Fruit fly (Drosophila melanogaster) whole organism, embryonic: ENCODE measurements around the gene CG33107.

Experiments used
- Atf3 ChIP-seq: fragments of 200-800 bp; sonication (Bioruptor generic); optimal IDR thresholded peaks from 3 replicates; lab custom pipeline; 2016; ENCODE audit warnings: missing biosample characterization, missing genetic modification characterization
- Awh ChIP-seq: fragments of 200-800 bp; sonication (Bioruptor generic); IDR thresholded peaks from 2 replicates; pipeline ENCODE4, ENCODE4 v1.3.6; 2022; ENCODE audit warnings: missing biosample characterization, missing genetic modification characterization
- Bgb ChIP-seq: fragments of 200-800 bp; sonication (Bioruptor generic); IDR thresholded peaks from 2 replicates; pipeline ENCODE4 v1.3.6; 2022; ENCODE audit warnings: missing biosample characterization, missing genetic modification characterization; ENCODE audit not compliant: partially characterized antibody
- Blimp-1 ChIP-seq: fragments of 200-800 bp; sonication (Bioruptor generic); optimal IDR thresholded peaks from 3 replicates; lab custom pipeline; 2018; ENCODE audit warnings: missing biosample characterization, missing genetic modification characterization, mild to moderate bottlenecking, moderate library complexity, missing genetic modification reagents
- CG11456 ChIP-seq: fragments of 200-800 bp; sonication (Bioruptor generic); IDR thresholded peaks from 3 replicates; pipeline ENCODE4 v1.3.6; 2022; ENCODE audit warnings: missing biosample characterization, missing genetic modification characterization
- CG11695 ChIP-seq: fragments of 200-800 bp; sonication (Bioruptor generic); IDR thresholded peaks from 3 replicates; pipeline ENCODE4 v1.3.6; 2022; ENCODE audit warnings: missing biosample characterization, missing genetic modification characterization
- CG13123 ChIP-seq: fragments of 200-800 bp; sonication (Bioruptor generic); optimal IDR thresholded peaks from 2 replicates; lab custom pipeline; 2016; ENCODE audit warnings: missing biosample characterization, missing genetic modification characterization
- CG1647 ChIP-seq: fragments of 200-800 bp; sonication (Bioruptor generic); optimal IDR thresholded peaks from 3 replicates; lab custom pipeline; 2016; ENCODE audit warnings: missing biosample characterization, missing genetic modification characterization
- CG2202 ChIP-seq: fragments of 200-800 bp; sonication (Bioruptor generic); optimal IDR thresholded peaks from 2 replicates; lab custom pipeline; 2018; ENCODE audit warnings: missing biosample characterization, mild to moderate bottlenecking, missing genetic modification characterization
- CG30403 ChIP-seq: fragments of 200-800 bp; sonication (Bioruptor generic); optimal IDR thresholded peaks from 3 replicates; lab custom pipeline; 2016; ENCODE audit warnings: missing biosample characterization, missing genetic modification characterization
- CG31224 ChIP-seq: fragments of 200-800 bp; sonication (Bioruptor generic); IDR thresholded peaks from 2 replicates; pipeline ENCODE4 v1.3.6; 2022; ENCODE audit warnings: missing biosample characterization, missing genetic modification characterization
- CG34376 ChIP-seq: fragments of 200-800 bp; sonication (Bioruptor generic); optimal IDR thresholded peaks from 2 replicates; lab custom pipeline; 2018; ENCODE audit warnings: missing biosample characterization, mild to moderate bottlenecking, missing genetic modification characterization
- CG4707 ChIP-seq: fragments of 200-800 bp; sonication (Bioruptor generic); optimal IDR thresholded peaks from 2 replicates; lab custom pipeline; 2018; ENCODE audit warnings: missing biosample characterization, mild to moderate bottlenecking, missing genetic modification characterization, moderate library complexity
- CG4854 ChIP-seq: fragments of 200-800 bp; sonication (Bioruptor generic); optimal IDR thresholded peaks from 2 replicates; lab custom pipeline; 2016; ENCODE audit warnings: missing biosample characterization, missing genetic modification characterization, inconsistent platforms
- CG7271 ChIP-seq: fragments of 200-800 bp; sonication (Bioruptor generic); optimal IDR thresholded peaks from 2 replicates; lab custom pipeline; 2018; ENCODE audit warnings: missing biosample characterization, mild to moderate bottlenecking, missing genetic modification characterization, moderate library complexity
- CG7357 ChIP-seq: fragments of 200-800 bp; sonication (Bioruptor generic); IDR thresholded peaks from 3 replicates; pipeline ENCODE4 v1.3.6; 2022; ENCODE audit warnings: missing biosample characterization, missing genetic modification characterization
- CG7928 ChIP-seq: fragments of 200-800 bp; sonication (Bioruptor generic); optimal IDR thresholded peaks from 2 replicates; lab custom pipeline; 2017; ENCODE audit warnings: missing biosample characterization, mild to moderate bottlenecking, missing genetic modification characterization
- CG7987 ChIP-seq: fragments of 200-800 bp; sonication (Bioruptor generic); optimal IDR thresholded peaks from 2 replicates; lab custom pipeline; 2018; ENCODE audit warnings: missing biosample characterization, mild to moderate bottlenecking, missing genetic modification characterization, moderate library complexity
- CG8089 ChIP-seq: fragments of 200-800 bp; sonication (Bioruptor generic); optimal IDR thresholded peaks from 3 replicates; lab custom pipeline; 2016; ENCODE audit warnings: missing biosample characterization, missing genetic modification characterization
- CG9437 ChIP-seq: fragments of 200-800 bp; sonication (Bioruptor generic); optimal IDR thresholded peaks from 2 replicates; lab custom pipeline; 2018; ENCODE audit warnings: missing biosample characterization, mild to moderate bottlenecking, missing genetic modification characterization
- CG9817 ChIP-seq: fragments of 200-800 bp; sonication (Bioruptor generic); optimal IDR thresholded peaks from 2 replicates; lab custom pipeline; 2018; ENCODE audit warnings: missing biosample characterization, mild to moderate bottlenecking, missing genetic modification characterization, moderate library complexity
- CoRest ChIP-seq: fragments of 200-800 bp; sonication (Bioruptor generic); optimal IDR thresholded peaks from 3 replicates; lab custom pipeline; 2018; ENCODE audit warnings: missing biosample characterization, mild to moderate bottlenecking, missing genetic modification characterization, moderate library complexity
- ERR ChIP-seq: fragments of 200-800 bp; sonication (Bioruptor generic); optimal IDR thresholded peaks from 2 replicates; lab custom pipeline; 2016; ENCODE audit warnings: missing biosample characterization, missing genetic modification characterization
- Elba2 ChIP-seq: fragments of 200-800 bp; sonication (Bioruptor generic); optimal IDR thresholded peaks from 3 replicates; lab custom pipeline; 2016; ENCODE audit warnings: missing biosample characterization, missing genetic modification characterization
- Ets97D ChIP-seq: fragments of 200-800 bp; sonication (Bioruptor generic); optimal IDR thresholded peaks from 3 replicates; lab custom pipeline; 2016; ENCODE audit warnings: missing biosample characterization, missing genetic modification characterization
- H15 ChIP-seq: fragments of 200-800 bp; sonication (Bioruptor generic); IDR thresholded peaks from 3 replicates; pipeline ENCODE4 v1.3.6; 2022; ENCODE audit warnings: missing biosample characterization, missing genetic modification characterization
- Hand ChIP-seq: fragments of 200-800 bp; sonication (Bioruptor generic); optimal IDR thresholded peaks from 2 replicates; lab custom pipeline; 2017; ENCODE audit warnings: mild to moderate bottlenecking, missing biosample characterization, missing genetic modification reagents, missing genetic modification characterization
- Hr3 ChIP-seq: fragments of 200-800 bp; sonication (Bioruptor generic); optimal IDR thresholded peaks from 3 replicates; lab custom pipeline; 2016; ENCODE audit warnings: missing biosample characterization, missing genetic modification characterization
- Hr78 ChIP-seq, 2 experiments: fragments of 200-800 bp in 1 of 2; fragments of >200 bp in 1 of 2; sonication (Bioruptor generic) in 1 of 2; optimal IDR thresholded peaks; 2 replicates each; lab custom pipeline; 2017 to 2019; ENCODE audit warnings: missing biosample characterization in 2 of 2, missing genetic modification characterization in 2 of 2, mild to moderate bottlenecking in 1 of 2, moderate library complexity in 1 of 2
- Myb ChIP-seq: fragments of 200-800 bp; sonication (Bioruptor generic); optimal IDR thresholded peaks from 2 replicates; lab custom pipeline; 2016; ENCODE audit warnings: missing biosample characterization, missing genetic modification characterization
- Optix ChIP-seq: fragments of 200-800 bp; sonication (Bioruptor generic); IDR thresholded peaks from 3 replicates; pipeline ENCODE4 v1.3.6; 2022; ENCODE audit warnings: missing biosample characterization, missing genetic modification characterization
- Tbp ChIP-seq: fragments of >200 bp; optimal IDR thresholded peaks from 2 replicates; lab custom pipeline; 2018; ENCODE audit warnings: missing biosample characterization, missing genetic modification characterization
- cad ChIP-seq: fragments of >200 bp; optimal IDR thresholded peaks from 2 replicates; lab custom pipeline; 2017; ENCODE audit warnings: missing biosample characterization, missing genetic modification characterization
- danr ChIP-seq: fragments of 200-800 bp; sonication (Bioruptor generic); IDR thresholded peaks from 2 replicates; pipeline ENCODE4 v1.3.6; 2022; ENCODE audit warnings: missing biosample characterization, missing genetic modification characterization
- dpn ChIP-seq, 2 experiments: fragments of 200-800 bp; sonication (Bioruptor generic); optimal IDR thresholded peaks; 3 replicates each; lab custom pipeline; 2016; ENCODE audit warnings: missing biosample characterization in 2 of 2, missing genetic modification characterization in 2 of 2
- exex ChIP-seq: fragments of 200-800 bp; sonication (Bioruptor generic); optimal IDR thresholded peaks from 4 replicates; lab custom pipeline; 2018; ENCODE audit warnings: missing biosample characterization, mild to moderate bottlenecking, missing genetic modification characterization, moderate library complexity
- gcm ChIP-seq: fragments of 200-800 bp; sonication (Bioruptor generic); optimal IDR thresholded peaks from 2 replicates; lab custom pipeline; 2019; ENCODE audit warnings: missing biosample characterization, mild to moderate bottlenecking, missing genetic modification characterization, moderate library complexity
- gt ChIP-seq: fragments of 200-800 bp; sonication (Bioruptor generic); IDR thresholded peaks from 2 replicates; pipeline ENCODE4 v1.3.6; 2022; ENCODE audit warnings: missing biosample characterization, missing genetic modification characterization
- hkb ChIP-seq, 2 experiments: fragments of 200-800 bp in 1 of 2; fragments of >200 bp in 1 of 2; sonication (Bioruptor generic) in 1 of 2; IDR thresholded peaks in 1 of 2; optimal IDR thresholded peaks in 1 of 2; 2 replicates each; pipeline versions ENCODE4 v1.3.6 to Lab custom; 2017 to 2022; ENCODE audit warnings: missing biosample characterization in 1 of 2, missing genetic modification characterization in 1 of 2
- kay ChIP-seq: fragments of 200-800 bp; sonication (Bioruptor generic); optimal IDR thresholded peaks from 2 replicates; lab custom pipeline; 2016; ENCODE audit warnings: missing biosample characterization, missing genetic modification characterization
- lab ChIP-seq: fragments of 200-800 bp; sonication (Bioruptor generic); optimal IDR thresholded peaks from 3 replicates; lab custom pipeline; 2017; ENCODE audit warnings: missing biosample characterization, missing genetic modification characterization, mild to moderate bottlenecking, moderate library complexity, missing genetic modification reagents
- lbe ChIP-seq: fragments of 200-800 bp; sonication (Bioruptor generic); optimal IDR thresholded peaks from 2 replicates; lab custom pipeline; 2016; ENCODE audit warnings: missing biosample characterization, mild to moderate bottlenecking, missing genetic modification characterization
- lilli ChIP-seq: fragments of 200-800 bp; sonication (Bioruptor generic); optimal IDR thresholded peaks from 3 replicates; lab custom pipeline; 2016; ENCODE audit warnings: missing biosample characterization, missing genetic modification characterization
- nerfin-2 ChIP-seq: fragments of 200-800 bp; sonication (Bioruptor generic); IDR thresholded peaks from 2 replicates; pipeline ENCODE4 v1.3.6; 2022; ENCODE audit warnings: missing biosample characterization, missing genetic modification characterization; ENCODE audit not compliant: partially characterized antibody
- oc ChIP-seq: fragments of 200-800 bp; sonication (Bioruptor generic); optimal IDR thresholded peaks from 2 replicates; lab custom pipeline; 2018; ENCODE audit warnings: missing biosample characterization, mild to moderate bottlenecking, missing genetic modification characterization, moderate library complexity
- pita ChIP-seq: fragments of 200-800 bp; sonication (Bioruptor generic); optimal IDR thresholded peaks from 2 replicates; lab custom pipeline; 2017; ENCODE audit warnings: missing biosample characterization, mild to moderate bottlenecking, missing genetic modification characterization
- repo ChIP-seq: fragments of 200-800 bp; sonication (Bioruptor generic); optimal IDR thresholded peaks from 2 replicates; lab custom pipeline; 2016; ENCODE audit warnings: missing biosample characterization, missing genetic modification characterization
- unc-4 ChIP-seq: fragments of 200-800 bp; sonication (Bioruptor generic); IDR thresholded peaks from 2 replicates; pipeline ENCODE4 v1.3.6; 2022; ENCODE audit warnings: missing biosample characterization, missing genetic modification characterization; ENCODE audit not compliant: partially characterized antibody
- unpg ChIP-seq: fragments of 200-800 bp; sonication (Bioruptor generic); optimal IDR thresholded peaks from 3 replicates; lab custom pipeline; 2018; ENCODE audit warnings: missing biosample characterization, mild to moderate bottlenecking, missing genetic modification characterization, moderate library complexity
- vvl ChIP-seq: fragments of 200-800 bp; sonication (Bioruptor generic); IDR thresholded peaks from 2 replicates; pipeline ENCODE4 v1.3.6; 2022; ENCODE audit warnings: missing biosample characterization, missing genetic modification characterization
- wdn ChIP-seq: fragments of 200-800 bp; sonication (Bioruptor generic); IDR thresholded peaks from 2 replicates; pipeline ENCODE4 v1.3.6; 2022; ENCODE audit warnings: missing biosample characterization, missing genetic modification characterization

The CG33107 gene

DNA sequence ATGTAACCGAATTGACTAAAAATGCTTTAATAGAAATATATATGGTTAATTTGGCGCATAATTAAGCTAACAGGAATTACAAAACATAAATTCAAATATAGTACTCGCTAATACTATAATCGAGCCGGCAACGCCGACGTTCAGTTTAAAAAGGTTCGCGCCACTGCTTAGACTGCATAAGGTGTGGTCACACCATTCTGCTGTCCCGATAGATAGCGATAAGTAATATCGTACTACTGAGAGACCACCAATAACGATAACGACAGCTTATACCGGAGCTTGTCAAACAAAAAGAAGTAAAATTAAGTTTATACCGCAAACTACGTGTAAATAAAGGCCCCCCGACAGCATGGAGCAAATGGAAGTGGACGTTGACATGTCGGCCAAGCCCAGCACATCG lies 4.0 kb downstream of the CG33107 start, which contains the start of gene CSN6 (continued):
- TF ChIP-seq CG8089 (no peak), Myb (GFP tag; lab: Kevin White, UChicago) (peak; percentile 91), CG9817 (no peak), gcm (GFP tag; lab: Kevin White, UChicago) (no peak), cad (GFP tag; lab: Kevin White, UChicago) (no peak), kay (GFP tag; lab: Kevin White, UChicago) (no peak), Hr3 (GFP tag; lab: Kevin White, UChicago) (no peak), CG7271 (tag; lab: Kevin White, UChicago) (no peak), dpn (GFP tag; optimal IDR thresholded peaks at IDR 0.05; lab: Kevin White, UChicago) (peak in 1 of 2 experiments; percentile 22), gt (GFP tag; lab: Robert Waterston, UW) (no peak), Awh (GFP tag; lab: Robert Waterston, UW) (no peak), hkb (optimal IDR thresholded peaks at IDR 0.05; lab: Kevin White, UChicago) (peak; percentile 29), hkb (GFP tag; IDR thresholded peaks at IDR 0.05; lab: Robert Waterston, UW) (no peak), Atf3 (GFP tag; lab: Kevin White, UChicago) (no peak), Ets97D (GFP tag; lab: Kevin White, UChicago) (peak; percentile 60), CG30403 (GFP tag; lab: Kevin White, UChicago) (no peak), lilli (GFP tag; lab: Kevin White, UChicago) (peak; percentile 10), wdn (GFP tag; lab: Robert Waterston, UW) (no peak), CG7928 (GFP tag; lab: Kevin White, UChicago) (peak; percentile 4), nerfin-2 (GFP tag; lab: Robert Waterston, UW) (peak; percentile 88), CG11695 (GFP tag; lab: Robert Waterston, UW) (no peak), Blimp-1 (GFP tag; lab: Kevin White, UChicago) (no peak), CG34376 (GFP tag; lab: Kevin White, UChicago) (peak; percentile 60), CG7987 (no peak), Hand (GFP tag; lab: Kevin White, UChicago) (no peak), lbe (GFP tag; lab: Kevin White, UChicago) (no peak), CG4707 (GFP tag; lab: Kevin White, UChicago) (no peak), CG2202 (tag; lab: Kevin White, UChicago) (no peak), repo (GFP tag; lab: Kevin White, UChicago) (no peak), CG11456 (GFP tag; lab: Robert Waterston, UW) (no peak; the same call in 2 of the 3 replicates), ERR (GFP tag; lab: Kevin White, UChicago) (peak; percentile 18), exex (tag; lab: Kevin White, UChicago) (peak; percentile 14), CoRest (tag; lab: Kevin White, UChicago) (peak; percentile 9), H15 (GFP tag; lab: Robert Waterston, UW) (no peak), oc (no peak), Tbp (no peak), pita (GFP tag; lab: Kevin White, UChicago) (no peak), Bgb (GFP tag; lab: Robert Waterston, UW) (peak; percentile 92), CG9437 (GFP tag; lab: Kevin White, UChicago) (no peak), CG4854 (no peak), CG31224 (GFP tag; lab: Robert Waterston, UW) (no peak), Optix (GFP tag; lab: Robert Waterston, UW) (no peak), lab (no peak), unc-4 (GFP tag; lab: Robert Waterston, UW) (peak; percentile 92), danr (no peak), Hr78 (GFP tag; optimal IDR thresholded peaks at IDR 0.05; lab: Kevin White, UChicago) (no peak), CG1647 (no peak), CG13123 (GFP tag; lab: Kevin White, UChicago) (no peak), unpg (GFP tag; lab: Kevin White, UChicago) (no peak), vvl (peak; percentile 31; the same call in 1 of the 2 replicates), CG7357 (GFP tag; lab: Robert Waterston, UW) (no peak), Elba2 (GFP tag; lab: Kevin White, UChicago) (no peak)
